Fruit fly (Drosophila melanogaster) whole organism, embryonic: ENCODE measurements around the gene CG34298.

Experiments
- Bgb ChIP-seq: fragments of 200-800 bp; sonication (Bioruptor generic); IDR thresholded peaks from 2 replicates; pipeline ENCODE4 v1.3.6; 2022; ENCODE audit warnings: missing biosample characterization, missing genetic modification characterization; ENCODE audit not compliant: partially characterized antibody
- C15 ChIP-seq: fragments of 200-800 bp; sonication (Bioruptor generic); IDR thresholded peaks from 3 replicates; pipeline ENCODE4 v1.3.6; 2022; ENCODE audit warnings: missing biosample characterization, missing genetic modification characterization
- CG11093 ChIP-seq: fragments of 200-800 bp; sonication (Bioruptor generic); IDR thresholded peaks from 3 replicates; pipeline ENCODE4 v1.3.6; 2022; ENCODE audit warnings: missing biosample characterization, missing genetic modification characterization
- CG12299 ChIP-seq: fragments of 200-800 bp; sonication (Bioruptor generic); optimal IDR thresholded peaks from 2 replicates; lab custom pipeline; 2018; ENCODE audit warnings: missing biosample characterization, mild to moderate bottlenecking, missing genetic modification characterization
- CG12659 ChIP-seq: fragments of 200-800 bp; sonication (Bioruptor generic); optimal IDR thresholded peaks from 3 replicates; lab custom pipeline; 2017; ENCODE audit warnings: mild to moderate bottlenecking, missing biosample characterization, missing genetic modification reagents, missing genetic modification characterization
- CG13287 ChIP-seq: fragments of 200-800 bp; sonication (Bioruptor generic); IDR thresholded peaks from 2 replicates; pipeline ENCODE4 v1.3.6; 2022; ENCODE audit warnings: missing biosample characterization, missing genetic modification characterization; ENCODE audit not compliant: partially characterized antibody
- CG1603 ChIP-seq: fragments of 200-800 bp; sonication (Bioruptor generic); optimal IDR thresholded peaks from 2 replicates; lab custom pipeline; 2019; ENCODE audit warnings: missing biosample characterization, mild to moderate bottlenecking, missing genetic modification characterization, moderate library complexity
- CG17359 ChIP-seq: fragments of 200-800 bp; sonication (Bioruptor generic); optimal IDR thresholded peaks from 3 replicates; lab custom pipeline; 2018; ENCODE audit warnings: missing biosample characterization, mild to moderate bottlenecking, missing genetic modification characterization, moderate library complexity
- CG18619 ChIP-seq: fragments of 200-800 bp; sonication (Bioruptor generic); optimal IDR thresholded peaks from 3 replicates; lab custom pipeline; 2017; ENCODE audit warnings: missing biosample characterization, mild to moderate bottlenecking, missing genetic modification characterization
- CG2120 ChIP-seq: fragments of 200-800 bp; sonication (Bioruptor generic); optimal IDR thresholded peaks from 3 replicates; lab custom pipeline; 2016; ENCODE audit warnings: missing biosample characterization, missing genetic modification characterization
- CG32532 ChIP-seq: fragments of 200-800 bp; sonication (Bioruptor generic); IDR thresholded peaks from 2 replicates; pipeline ENCODE4 v1.3.6; 2022; ENCODE audit warnings: missing biosample characterization, missing genetic modification characterization
- CG34224 ChIP-seq: fragments of 200-800 bp; sonication (Bioruptor generic); IDR thresholded peaks from 3 replicates; pipeline ENCODE4 v1.3.6; 2022; ENCODE audit warnings: missing biosample characterization, missing genetic modification characterization; ENCODE audit not compliant: partially characterized antibody
- CG4360 ChIP-seq: fragments of 200-800 bp; sonication (Bioruptor generic); IDR thresholded peaks from 2 replicates; pipeline ENCODE4 v1.3.6; 2022; ENCODE audit warnings: missing biosample characterization, missing genetic modification characterization
- CG4617 ChIP-seq: fragments of 200-800 bp; sonication (Bioruptor generic); optimal IDR thresholded peaks from 3 replicates; lab custom pipeline; 2016; ENCODE audit warnings: missing biosample characterization, missing genetic modification characterization, borderline replicate concordance
- CG5180 ChIP-seq: fragments of 200-800 bp; sonication (Bioruptor generic); optimal IDR thresholded peaks from 3 replicates; lab custom pipeline; 2017; ENCODE audit warnings: missing biosample characterization, missing genetic modification characterization, mild to moderate bottlenecking, moderate library complexity, missing genetic modification reagents
- CG6813 ChIP-seq: fragments of 200-800 bp; sonication (Bioruptor generic); optimal IDR thresholded peaks from 2 replicates; lab custom pipeline; 2017; ENCODE audit warnings: missing biosample characterization, missing genetic modification characterization, mild to moderate bottlenecking, moderate library complexity, missing genetic modification reagents
- Chrac-16 ChIP-seq: fragments of 200-800 bp; sonication (Bioruptor generic); optimal IDR thresholded peaks from 3 replicates; lab custom pipeline; 2016; ENCODE audit warnings: missing biosample characterization, missing genetic modification characterization
- CoRest ChIP-seq: fragments of 200-800 bp; sonication (Bioruptor generic); optimal IDR thresholded peaks from 3 replicates; lab custom pipeline; 2018; ENCODE audit warnings: missing biosample characterization, mild to moderate bottlenecking, missing genetic modification characterization, moderate library complexity
- Dip2 ChIP-seq: fragments of 200-800 bp; sonication (Bioruptor generic); IDR thresholded peaks from 2 replicates; pipeline ENCODE4 v1.3.6; 2022; ENCODE audit warnings: missing biosample characterization, missing genetic modification characterization
- Drgx ChIP-seq: fragments of 200-800 bp; sonication (Bioruptor generic); IDR thresholded peaks from 2 replicates; pipeline ENCODE4 v1.3.6; 2022; ENCODE audit warnings: missing biosample characterization, missing genetic modification characterization
- Fer1 ChIP-seq: fragments of 200-800 bp; sonication (Bioruptor generic); optimal IDR thresholded peaks from 2 replicates; lab custom pipeline; 2017; ENCODE audit warnings: missing biosample characterization, mild to moderate bottlenecking, missing genetic modification characterization
- Fer2 ChIP-seq: fragments of 200-800 bp; sonication (Bioruptor generic); optimal IDR thresholded peaks from 2 replicates; lab custom pipeline; 2018; ENCODE audit warnings: missing biosample characterization, mild to moderate bottlenecking, missing genetic modification characterization, moderate library complexity
- Kr ChIP-seq: fragments of 200-800 bp; sonication (Bioruptor generic); optimal IDR thresholded peaks from 2 replicates; lab custom pipeline; 2017; ENCODE audit warnings: missing biosample characterization, mild to moderate bottlenecking, missing genetic modification characterization
- Lhr ChIP-seq: fragments of 200-800 bp; sonication (Bioruptor generic); optimal IDR thresholded peaks from 3 replicates; lab custom pipeline; 2017; ENCODE audit warnings: mild to moderate bottlenecking, missing biosample characterization, missing genetic modification reagents, missing genetic modification characterization
- Poxn ChIP-seq: fragments of 200-800 bp; sonication (Bioruptor generic); IDR thresholded peaks from 2 replicates; pipeline ENCODE4 v1.3.6; 2022; ENCODE audit warnings: missing biosample characterization, missing genetic modification characterization
- Side ChIP-seq: fragments of 200-800 bp; sonication (Bioruptor generic); optimal IDR thresholded peaks from 2 replicates; lab custom pipeline; 2016; ENCODE audit warnings: missing biosample characterization, missing genetic modification characterization
- Usf ChIP-seq: fragments of 200-800 bp; sonication (Bioruptor generic); optimal IDR thresholded peaks from 2 replicates; lab custom pipeline; 2017; ENCODE audit warnings: missing genotype, missing biosample characterization, missing genetic modification characterization
- bcd ChIP-seq: fragments of 200-800 bp; sonication (Bioruptor generic); optimal IDR thresholded peaks from 2 replicates; lab custom pipeline; 2017; ENCODE audit warnings: missing biosample characterization, mild to moderate bottlenecking, missing genetic modification characterization
- bowl ChIP-seq: fragments of 200-800 bp; sonication (Bioruptor generic); IDR thresholded peaks from 2 replicates; pipeline ENCODE4 v1.3.6; 2022; ENCODE audit warnings: missing biosample characterization, missing genetic modification characterization
- br ChIP-seq: fragments of >200 bp; optimal IDR thresholded peaks from 2 replicates; lab custom pipeline; 2017
- bsh ChIP-seq, 2 experiments: fragments of 200-800 bp; sonication (Bioruptor generic); optimal IDR thresholded peaks; 2 replicates each; lab custom pipeline; 2017 to 2018; ENCODE audit warnings: mild to moderate bottlenecking in 2 of 2, missing biosample characterization in 2 of 2, missing genetic modification characterization in 2 of 2, moderate library complexity in 1 of 2
- btn ChIP-seq: fragments of 200-800 bp; sonication (Bioruptor generic); optimal IDR thresholded peaks from 2 replicates; lab custom pipeline; 2016; ENCODE audit warnings: missing biosample characterization, missing genetic modification characterization
- crc ChIP-seq: fragments of 200-800 bp; sonication (Bioruptor generic); optimal IDR thresholded peaks from 2 replicates; lab custom pipeline; 2016; ENCODE audit warnings: missing biosample characterization, missing genetic modification characterization
- ewg ChIP-seq: fragments of 200-800 bp; sonication (Bioruptor generic); optimal IDR thresholded peaks from 3 replicates; lab custom pipeline; 2017; ENCODE audit warnings: mild to moderate bottlenecking, missing biosample characterization, missing genetic modification reagents, missing genetic modification characterization
- gcm2 ChIP-seq: fragments of 200-800 bp; sonication (Bioruptor generic); optimal IDR thresholded peaks from 2 replicates; lab custom pipeline; 2016; ENCODE audit warnings: missing biosample characterization, missing genetic modification characterization
- gro ChIP-seq: fragments of 200-800 bp; sonication (Bioruptor generic); optimal IDR thresholded peaks from 2 replicates; lab custom pipeline; 2016; ENCODE audit warnings: missing biosample characterization, missing genetic modification characterization
- nom ChIP-seq: fragments of 200-800 bp; sonication (Bioruptor generic); optimal IDR thresholded peaks from 2 replicates; lab custom pipeline; 2017; ENCODE audit warnings: missing biosample characterization, missing genetic modification characterization, mild to moderate bottlenecking, moderate library complexity, missing genetic modification reagents
- rib ChIP-seq: fragments of 200-800 bp; sonication (Bioruptor generic); IDR thresholded peaks from 2 replicates; pipeline ENCODE4 v1.3.6; 2022; ENCODE audit warnings: missing biosample characterization, missing genetic modification characterization
- row ChIP-seq: fragments of 200-800 bp; sonication (Bioruptor generic); IDR thresholded peaks from 3 replicates; pipeline ENCODE4 v1.3.6; 2022; ENCODE audit warnings: missing biosample characterization, missing genetic modification characterization
- salm ChIP-seq: fragments of 200-800 bp; sonication (Bioruptor generic); optimal IDR thresholded peaks from 2 replicates; lab custom pipeline; 2018; ENCODE audit warnings: missing biosample characterization, mild to moderate bottlenecking, missing genetic modification characterization
- sqz ChIP-seq: fragments of 200-800 bp; sonication (Bioruptor generic); optimal IDR thresholded peaks from 3 replicates; lab custom pipeline; 2018; ENCODE audit warnings: missing biosample characterization, mild to moderate bottlenecking, missing genetic modification characterization
- ssp ChIP-seq: fragments of 200-800 bp; sonication (Bioruptor generic); IDR thresholded peaks from 2 replicates; pipeline ENCODE4 v1.3.6; 2022; ENCODE audit warnings: missing biosample characterization, missing genetic modification characterization
- stwl ChIP-seq: fragments of 200-800 bp; sonication (Bioruptor generic); optimal IDR thresholded peaks from 3 replicates; lab custom pipeline; 2018; ENCODE audit warnings: missing biosample characterization, mild to moderate bottlenecking, missing genetic modification characterization, moderate library complexity
- tx ChIP-seq: fragments of 200-800 bp; sonication (Bioruptor generic); optimal IDR thresholded peaks from 2 replicates; lab custom pipeline; 2016; ENCODE audit warnings: missing biosample characterization, missing genetic modification characterization
- vnd ChIP-seq: fragments of 200-800 bp; sonication (Bioruptor generic); IDR thresholded peaks from 3 replicates; pipeline ENCODE4 v1.3.6; 2022; ENCODE audit warnings: missing biosample characterization, missing genetic modification characterization; ENCODE audit not compliant: partially characterized antibody

Gene CG34298

DNA sequence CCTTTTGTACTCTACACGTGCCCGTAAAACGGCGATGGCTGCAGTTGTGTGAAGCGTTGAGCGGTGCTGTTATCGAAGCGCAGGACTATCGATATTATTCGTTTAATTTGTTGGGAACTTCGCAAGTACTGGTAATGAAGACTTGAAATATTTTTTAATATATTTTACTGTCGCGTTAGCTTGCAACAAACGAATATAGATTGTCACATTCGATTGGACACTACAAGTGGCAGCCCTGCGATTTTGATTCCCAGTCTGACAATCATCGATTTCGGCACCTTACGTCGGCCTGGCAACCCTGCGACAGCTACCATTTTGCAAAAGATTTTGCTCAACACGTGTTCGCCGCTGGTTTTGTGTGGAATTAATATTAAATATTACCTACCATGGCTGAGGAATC lies 5.1 kb downstream of the CG34298 start, which contains the start of the genes Nlp and Nph (continued):
- TF ChIP-seq CG34224 (GFP tag; lab: Robert Waterston, UW) = peak; percentile 92
- TF ChIP-seq Chrac-16 (GFP tag; lab: Kevin White, UChicago) = peak; percentile 6
- TF ChIP-seq stwl = peak; percentile 90
- TF ChIP-seq CG18619 (GFP tag; lab: Kevin White, UChicago) = no peak
- no peak for TF ChIP-seq br (lab: Kevin White, UChicago)
- TF ChIP-seq CG12299 (tag; lab: Kevin White, UChicago) = no peak
- TF ChIP-seq Fer1 (GFP tag; lab: Kevin White, UChicago) = peak; percentile 52
- no peak for TF ChIP-seq bowl (GFP tag; lab: Robert Waterston, UW)
- no peak for TF ChIP-seq salm (tag; lab: Kevin White, UChicago)
- TF ChIP-seq bcd (GFP tag; lab: Kevin White, UChicago) = no peak
- TF ChIP-seq CG12659 (GFP tag; lab: Kevin White, UChicago) = peak; percentile 65
- no peak for TF ChIP-seq CG4360
- no peak for TF ChIP-seq CG5180
- TF ChIP-seq row (GFP tag; lab: Robert Waterston, UW) = peak; percentile 60
- TF ChIP-seq tx (GFP tag; lab: Kevin White, UChicago) = no peak
- TF ChIP-seq Bgb (GFP tag; lab: Robert Waterston, UW) = peak; percentile 84
- no peak for TF ChIP-seq Fer2 (tag; lab: Kevin White, UChicago)
- TF ChIP-seq gcm2 = no peak
- no peak for TF ChIP-seq crc (GFP tag; lab: Kevin White, UChicago)
- no peak for TF ChIP-seq Kr (GFP tag; lab: Kevin White, UChicago)
- TF ChIP-seq Dip2 (GFP tag; lab: Robert Waterston, UW) = no peak
- TF ChIP-seq CG32532 = peak; percentile 43; the same call in 1 of the 2 replicates
- no peak for TF ChIP-seq CG11093 (GFP tag; lab: Robert Waterston, UW)
- TF ChIP-seq CG13287 (GFP tag; lab: Robert Waterston, UW) = peak; percentile 95
- no peak for TF ChIP-seq Lhr
- TF ChIP-seq CG2120 (GFP tag; lab: Kevin White, UChicago) = peak; percentile 45
- TF ChIP-seq C15 (GFP tag; lab: Robert Waterston, UW) = no peak
- peak; percentile 75; the same call in 2 of the 3 replicates for TF ChIP-seq vnd (GFP tag; lab: Robert Waterston, UW)

- no peak for TF ChIP-seq rib (GFP tag; lab: Robert Waterston, UW)
- peak in 1 of 2 experiments; percentile 62 for TF ChIP-seq bsh (GFP tag; optimal IDR thresholded peaks at IDR 0.05; lab: Kevin White, UChicago)
- no peak for TF ChIP-seq Side (GFP tag; lab: Kevin White, UChicago)
- no peak for TF ChIP-seq Usf (GFP tag; lab: Kevin White, UChicago)
- TF ChIP-seq br (lab: Kevin White, UChicago) = no peak
- TF ChIP-seq CG1603 (tag; lab: Kevin White, UChicago) = no peak
- peak; percentile 92 for TF ChIP-seq nom (GFP tag; lab: Kevin White, UChicago)
- TF ChIP-seq btn (GFP tag; lab: Kevin White, UChicago) = no peak
- no peak for TF ChIP-seq CG6813 (GFP tag; lab: Kevin White, UChicago)
- TF ChIP-seq ewg (GFP tag; lab: Kevin White, UChicago) = peak; percentile 4
- TF ChIP-seq Drgx (GFP tag; lab: Robert Waterston, UW) = peak; percentile 50
- TF ChIP-seq CoRest (tag; lab: Kevin White, UChicago) = no peak
- no peak for TF ChIP-seq ssp (GFP tag; lab: Robert Waterston, UW)
- no peak for TF ChIP-seq Poxn (GFP tag; lab: Robert Waterston, UW)
- peak; percentile 86 for TF ChIP-seq CG17359 (tag; lab: Kevin White, UChicago)
- TF ChIP-seq sqz (GFP tag; lab: Kevin White, UChicago) = peak; percentile 31
- no peak for TF ChIP-seq gro
- no peak for TF ChIP-seq CG4617
- TF ChIP-seq, all 482 proteins: peak for 6
Measured at dm6 chr3R:30005332-30005979, 5.9 kb downstream of the CG34298 start.
